Fruit fly (Drosophila melanogaster) whole organism, pupa: Measurements from ENCODE around the gene glob1.
"Not testable (repeated sequence)": the region's sequence is repeated elsewhere in the genome, so short reads cannot be mapped to it uniquely, and the experiment has no call there.

Experiments used
- CG10348 ChIP-seq: fragments of 200-800 bp; sonication (Bioruptor generic); IDR thresholded peaks from 2 replicates; pipeline ENCODE4 v1.3.6; 2022; ENCODE audit warnings: missing biosample characterization, missing genetic modification characterization
- CG12605 ChIP-seq: fragments of 200-800 bp; sonication (Bioruptor generic); IDR thresholded peaks from 2 replicates; pipeline ENCODE4 v1.3.6; 2022; ENCODE audit warnings: missing biosample characterization, missing genetic modification characterization
- CG13204 ChIP-seq: fragments of 200-800 bp; sonication (Bioruptor generic); optimal IDR thresholded peaks from 2 replicates; lab custom pipeline; 2018; ENCODE audit warnings: missing biosample characterization, mild to moderate bottlenecking, missing genetic modification characterization, moderate library complexity
- CG14655 ChIP-seq: fragments of 200-800 bp; sonication (Bioruptor generic); optimal IDR thresholded peaks from 3 replicates; lab custom pipeline; 2017; ENCODE audit warnings: mild to moderate bottlenecking, missing biosample characterization, missing genetic modification reagents, missing genetic modification characterization
- CG15710 ChIP-seq: fragments of 200-800 bp; sonication (Bioruptor generic); optimal IDR thresholded peaks from 2 replicates; lab custom pipeline; 2018; ENCODE audit warnings: missing biosample characterization, mild to moderate bottlenecking, missing genetic modification characterization, moderate library complexity
- CG17806 ChIP-seq: fragments of 200-800 bp; sonication (Bioruptor generic); optimal IDR thresholded peaks from 2 replicates; lab custom pipeline; 2018; ENCODE audit warnings: missing biosample characterization, mild to moderate bottlenecking, missing genetic modification characterization, moderate library complexity
- CG32121 ChIP-seq: fragments of 200-800 bp; sonication (Bioruptor generic); IDR thresholded peaks from 2 replicates; pipeline ENCODE4 v1.3.6; 2022; ENCODE audit warnings: missing biosample characterization, missing genetic modification characterization
- CG34367 ChIP-seq: fragments of 200-800 bp; sonication (Bioruptor generic); optimal IDR thresholded peaks from 2 replicates; lab custom pipeline; 2018; ENCODE audit warnings: missing biosample characterization, mild to moderate bottlenecking, missing genetic modification characterization
- CG4496 ChIP-seq: fragments of 200-800 bp; sonication (Bioruptor generic); IDR thresholded peaks from 3 replicates; pipeline ENCODE4 v1.3.6; 2022; ENCODE audit warnings: missing biosample characterization, missing genetic modification characterization
- CG8159 ChIP-seq: fragments of 200-800 bp; sonication (Bioruptor generic); optimal IDR thresholded peaks from 3 replicates; lab custom pipeline; 2018; ENCODE audit warnings: missing biosample characterization, mild to moderate bottlenecking, missing genetic modification characterization, moderate library complexity
- CG8301 ChIP-seq: fragments of 200-800 bp; sonication (Bioruptor generic); optimal IDR thresholded peaks from 2 replicates; lab custom pipeline; 2018; ENCODE audit warnings: missing biosample characterization, mild to moderate bottlenecking, missing genetic modification characterization
- CG9948 ChIP-seq: fragments of 200-800 bp; sonication (Bioruptor generic); optimal IDR thresholded peaks from 2 replicates; lab custom pipeline; 2018; ENCODE audit warnings: missing biosample characterization, mild to moderate bottlenecking, missing genetic modification characterization, moderate library complexity
- D1 ChIP-seq: fragments of 200-800 bp; sonication (Bioruptor generic); optimal IDR thresholded peaks from 2 replicates; lab custom pipeline; 2018; ENCODE audit warnings: missing biosample characterization, mild to moderate bottlenecking, missing genetic modification characterization, moderate library complexity
- EcR ChIP-seq: fragments of 200-800 bp; sonication (Bioruptor generic); optimal IDR thresholded peaks from 3 replicates; lab custom pipeline; 2019; ENCODE audit warnings: missing biosample characterization, missing genetic modification characterization, mild to moderate bottlenecking, moderate library complexity, missing genetic modification reagents
- Ets98B ChIP-seq: fragments of 200-800 bp; sonication (Bioruptor generic); IDR thresholded peaks from 2 replicates; pipeline ENCODE4 v1.3.6; 2022; ENCODE audit warnings: missing biosample characterization, missing genetic modification characterization
- Pif1A ChIP-seq: fragments of 200-800 bp; sonication (Bioruptor generic); optimal IDR thresholded peaks from 3 replicates; lab custom pipeline; 2016; ENCODE audit warnings: missing biosample characterization, missing genetic modification characterization
- Pif1B ChIP-seq: fragments of 200-800 bp; sonication (Bioruptor generic); optimal IDR thresholded peaks from 3 replicates; lab custom pipeline; 2016; ENCODE audit warnings: missing biosample characterization, missing genetic modification characterization
- Snoo ChIP-seq: fragments of 200-800 bp; sonication (Bioruptor generic); optimal IDR thresholded peaks from 3 replicates; lab custom pipeline; 2017; ENCODE audit warnings: missing biosample characterization, mild to moderate bottlenecking, missing genetic modification characterization, inconsistent platforms
- fd96Ca ChIP-seq: fragments of 200-800 bp; sonication (Bioruptor generic); IDR thresholded peaks from 3 replicates; pipeline ENCODE4 v1.3.6; 2022; ENCODE audit warnings: missing biosample characterization, missing genetic modification characterization
- gl ChIP-seq: fragments of 200-800 bp; sonication (Bioruptor generic); optimal IDR thresholded peaks from 2 replicates; lab custom pipeline; 2018; ENCODE audit warnings: missing biosample characterization, mild to moderate bottlenecking, missing genetic modification characterization
- rn ChIP-seq: fragments of 200-800 bp; sonication (Bioruptor generic); IDR thresholded peaks from 2 replicates; pipeline ENCODE4 v1.3.6; 2022; ENCODE audit warnings: missing biosample characterization, missing genetic modification characterization

Gene glob1

dm6 chr3R:15908098-15908497 is 3.7 kb upstream of the glob1 start, which contains the start of gene EndoU:
Gene EndoU, plus strand, starts transcription at chr3R:15908398.
- TF ChIP-seq gl; Snoo (tag; lab: Kevin White, UChicago); CG32121 (GFP tag; lab: Robert Waterston, UW): not testable (repeated sequence)

dm6 chr3R:15901097-15901709 is 3.2 kb downstream of the glob1 start:
- peak; percentile 95 for TF ChIP-seq fd96Ca (GFP tag; lab: Robert Waterston, UW)
- peak; percentile 89 for TF ChIP-seq CG12605 (GFP tag; lab: Robert Waterston, UW)
- TF ChIP-seq Ets98B (GFP tag; lab: Robert Waterston, UW), result peak; percentile 92
- TF ChIP-seq CG4496, result peak; percentile 91
- TF ChIP-seq CG10348 (GFP tag; lab: Robert Waterston, UW), result peak; percentile 62; the same call in 1 of the 2 replicates
- TF ChIP-seq CG32121 (GFP tag; lab: Robert Waterston, UW), result peak; percentile 86
- TF ChIP-seq rn (GFP tag; lab: Robert Waterston, UW), result 0 out of 2 replicates have a peak, but pooled peaks have one; percentile 36

dm6 chr3R:15899650-15900049 is 4.8 kb downstream of the glob1 start:
- no peak for TF ChIP-seq CG13204
- TF ChIP-seq CG32121 (GFP tag; lab: Robert Waterston, UW), result no peak
- TF ChIP-seq CG17806 (tag; lab: Kevin White, UChicago), result peak; percentile 73
- peak; percentile 54 for TF ChIP-seq gl
- TF ChIP-seq CG8159 (tag; lab: Kevin White, UChicago), result peak; percentile 77
- TF ChIP-seq CG9948 (tag; lab: Kevin White, UChicago), result peak; percentile 77
- peak; percentile 63 for TF ChIP-seq CG14655
- TF ChIP-seq fd96Ca (GFP tag; lab: Robert Waterston, UW), result peak; percentile 69
- peak; percentile 78 for TF ChIP-seq CG15710
- no peak for TF ChIP-seq EcR (GFP tag; lab: Kevin White, UChicago)
- TF ChIP-seq D1 (tag; lab: Kevin White, UChicago), result no peak
- TF ChIP-seq rn (GFP tag; lab: Robert Waterston, UW), result no peak
- TF ChIP-seq CG34367, result peak; percentile 74
- peak; percentile 51; the same call in 1 of the 2 replicates for TF ChIP-seq Ets98B (GFP tag; lab: Robert Waterston, UW)
- TF ChIP-seq Pif1B (GFP tag; lab: Kevin White, UChicago), result peak; percentile 64
- peak; percentile 61; the same call in 1 of the 3 replicates for TF ChIP-seq CG4496
- TF ChIP-seq CG8301, result peak; percentile 62
- no peak for TF ChIP-seq CG10348 (GFP tag; lab: Robert Waterston, UW)
- peak; percentile 57; the same call in 1 of the 2 replicates for TF ChIP-seq CG12605 (GFP tag; lab: Robert Waterston, UW)
- TF ChIP-seq Snoo (tag; lab: Kevin White, UChicago), result peak; percentile 42
- peak; percentile 70 for TF ChIP-seq Pif1A (GFP tag; lab: Kevin White, UChicago)

- TF ChIP-seq CG15710, result no peak
- peak; percentile 15 for TF ChIP-seq CG8159 (tag; lab: Kevin White, UChicago)
- TF ChIP-seq CG8301, result peak; percentile 21
- peak; percentile 34 for TF ChIP-seq CG14655
- TF ChIP-seq Pif1B (GFP tag; lab: Kevin White, UChicago), result no peak
- no peak for TF ChIP-seq Ets98B (GFP tag; lab: Robert Waterston, UW)
- TF ChIP-seq EcR (GFP tag; lab: Kevin White, UChicago), result no peak
Measured at dm6 chr3R:15898302-15898701, 6.1 kb downstream of the glob1 start.

- TF ChIP-seq CG4496 (no peak), CG12605 (GFP tag; lab: Robert Waterston, UW) (no peak), gl (no peak), D1 (tag; lab: Kevin White, UChicago) (no peak), CG8159 (tag; lab: Kevin White, UChicago) (no peak), fd96Ca (GFP tag; lab: Robert Waterston, UW) (no peak), CG34367 (no peak)
Measured at dm6 chr3R:15895978-15896377, 8.5 kb downstream of the glob1 start, which contains the start of gene CG14877. Gene CG14877, minus strand, starts transcription at chr3R:15896078.

DNA sequence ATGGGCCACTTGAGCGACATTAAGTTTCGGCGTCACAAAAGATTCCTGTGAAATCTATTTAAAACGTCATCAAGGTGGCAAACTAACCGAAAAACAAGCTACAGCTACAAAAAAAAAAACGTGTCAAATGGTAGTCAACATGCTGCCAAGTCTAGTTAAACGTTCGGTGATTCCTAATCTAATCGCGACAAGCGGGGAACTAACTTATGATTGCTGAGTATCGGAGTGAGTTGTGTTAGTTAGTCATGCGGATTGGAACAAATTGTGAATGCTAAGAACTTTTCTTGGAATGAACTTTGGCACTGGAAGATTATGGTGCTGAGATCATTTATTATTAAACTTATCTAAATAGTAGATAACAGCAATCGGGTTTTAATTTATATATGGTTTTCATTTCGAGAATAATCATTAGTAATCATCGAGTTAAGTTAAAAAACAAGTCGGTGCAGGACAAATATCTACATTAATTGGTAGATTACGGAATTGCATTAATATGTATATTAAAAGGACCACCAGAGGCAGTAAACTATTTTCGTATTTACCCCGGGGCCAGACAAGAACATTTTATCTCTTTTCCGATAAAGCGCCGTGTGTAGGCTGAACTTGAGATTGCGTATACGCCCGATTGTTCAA is 13.1 kb downstream of the glob1 start:
- TF ChIP-seq CG4496 (no peak), CG12605 (GFP tag; lab: Robert Waterston, UW) (no peak), EcR (GFP tag; lab: Kevin White, UChicago) (no peak), CG8301 (no peak), fd96Ca (GFP tag; lab: Robert Waterston, UW) (no peak), CG9948 (tag; lab: Kevin White, UChicago) (no peak), Ets98B (GFP tag; lab: Robert Waterston, UW) (no peak), CG8159 (tag; lab: Kevin White, UChicago) (no peak), CG14655 (no peak), Pif1A (GFP tag; lab: Kevin White, UChicago) (no peak), Pif1B (GFP tag; lab: Kevin White, UChicago) (no peak), CG15710 (no peak), CG32121 (GFP tag; lab: Robert Waterston, UW) (no peak), CG10348 (GFP tag; lab: Robert Waterston, UW) (no peak), Snoo (tag; lab: Kevin White, UChicago) (no peak), CG34367 (no peak), CG17806 (tag; lab: Kevin White, UChicago) (no peak)
- TF ChIP-seq, all 21 proteins: peak for 0
